Fruit fly (Drosophila melanogaster): ENCODE data around the gene Oatp33Ea.

The Oatp33Ea gene

dm6 chr2L:12493771-12494317 is 48.1 kb upstream of the Oatp33Ea start (continued):
- TF ChIP-seq pfk (GFP tag; optimal IDR thresholded peaks at IDR 0.05), result no peak
- no peak for TF ChIP-seq CG17361 (GFP tag; IDR thresholded peaks at IDR 0.05)
- TF ChIP-seq CG9609 (GFP tag; optimal IDR thresholded peaks at IDR 0.05), result no peak
- no peak for TF ChIP-seq CG7357 (GFP tag; IDR thresholded peaks at IDR 0.05)
- no peak for TF ChIP-seq Atf3 (GFP tag; optimal IDR thresholded peaks at IDR 0.05)
- TF ChIP-seq sd (tag; optimal IDR thresholded peaks at IDR 0.05), result peak; percentile 12
- peak; percentile 59 for TF ChIP-seq CG18599 (GFP tag; optimal IDR thresholded peaks at IDR 0.05)
- TF ChIP-seq CG3847 (GFP tag; IDR thresholded peaks at IDR 0.05), result no peak
- TF ChIP-seq CG10209 (GFP tag; optimal IDR thresholded peaks at IDR 0.05), result peak; percentile 31
- TF ChIP-seq btn (GFP tag; optimal IDR thresholded peaks at IDR 0.05), result no peak
- no peak for TF ChIP-seq seq (GFP tag; IDR thresholded peaks at IDR 0.05)
- no peak for TF ChIP-seq sim (GFP tag; IDR thresholded peaks at IDR 0.05)
- peak; percentile 48 for TF ChIP-seq Hmr (GFP tag; optimal IDR thresholded peaks at IDR 0.05)
- TF ChIP-seq CG11504 (tag; optimal IDR thresholded peaks at IDR 0.05), result no peak
- TF ChIP-seq ranshi (GFP tag; IDR thresholded peaks at IDR 0.05), result 0 out of 2 replicates have a peak, but pooled peaks have one; percentile 14
- peak; percentile 46 for TF ChIP-seq cwo (GFP tag; optimal IDR thresholded peaks at IDR 0.05)
- no peak for TF ChIP-seq YL-1 (GFP tag; optimal IDR thresholded peaks at IDR 0.05)
- no peak for TF ChIP-seq CG16815 (GFP tag; optimal IDR thresholded peaks at IDR 0.05)
- TF ChIP-seq CG1233 (GFP tag; optimal IDR thresholded peaks at IDR 0.05), result peak; percentile 17
- no peak for TF ChIP-seq CG11093 (GFP tag; IDR thresholded peaks at IDR 0.05)
- TF ChIP-seq grau (tag; optimal IDR thresholded peaks at IDR 0.05), result peak; percentile 31
- no peak for TF ChIP-seq croc (GFP tag; conservative IDR thresholded peaks at IDR 0.05)
- no peak for TF ChIP-seq bcd (GFP tag; optimal IDR thresholded peaks at IDR 0.05)
- TF ChIP-seq CG32772 (GFP tag; IDR thresholded peaks at IDR 0.05), result peak; percentile 88
- TF ChIP-seq Lim3 (GFP tag; IDR thresholded peaks at IDR 0.05), result no peak
- TF ChIP-seq jumu (GFP tag; optimal IDR thresholded peaks at IDR 0.05), result no peak
- TF ChIP-seq lbe (GFP tag; optimal IDR thresholded peaks at IDR 0.05), result no peak
- TF ChIP-seq CG4617 (GFP tag; optimal IDR thresholded peaks at IDR 0.05; ENCODE audit: borderline replicate concordance), result no peak

DNA sequence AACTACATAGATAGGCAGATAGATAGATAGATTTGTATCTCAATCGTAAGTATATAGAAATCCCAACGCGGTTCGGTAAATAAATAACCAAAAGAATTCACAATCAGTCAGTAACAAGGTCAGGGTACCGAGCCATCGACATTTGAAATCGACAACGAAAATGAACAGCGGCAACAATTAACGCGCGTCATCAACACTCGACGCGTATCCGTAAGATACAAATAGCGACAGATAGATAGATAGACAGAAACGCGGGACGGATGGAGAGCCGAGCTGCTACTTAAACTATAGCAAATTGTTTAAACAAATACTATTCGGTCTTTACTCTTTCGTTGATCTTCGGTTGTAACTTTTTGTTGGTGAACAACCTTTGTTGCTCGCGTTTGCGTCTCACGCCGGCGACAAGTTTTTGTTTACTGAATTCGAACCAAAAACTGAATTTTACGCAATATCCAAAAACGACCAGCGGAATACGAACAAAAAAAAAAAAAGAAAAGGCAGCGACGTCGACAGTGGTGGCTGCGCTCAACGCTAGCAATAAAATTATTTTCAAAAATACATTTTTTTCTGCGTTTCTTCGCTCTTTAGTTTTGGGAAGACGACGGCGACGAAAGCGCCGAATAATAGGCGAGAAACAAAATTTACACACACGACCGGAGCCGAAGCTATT is 47.5 kb upstream of the Oatp33Ea start:
- TF ChIP-seq HLH3B (GFP tag; IDR thresholded peaks at IDR 0.05) (0 out of 2 replicates have a peak, but pooled peaks have one; percentile 12), CG6765 (GFP tag; optimal IDR thresholded peaks at IDR 0.05) (peak; percentile 25), CG10543 (GFP tag; optimal IDR thresholded peaks at IDR 0.05) (peak; percentile 67), bowl (GFP tag; IDR thresholded peaks at IDR 0.05) (no peak; the same call in 1 of the 2 replicates), otp (GFP tag; IDR thresholded peaks at IDR 0.05) (peak; percentile 54; the same call in 1 of the 3 replicates), sd (tag; optimal IDR thresholded peaks at IDR 0.05) (peak; percentile 80), Adf1 (GFP tag; IDR thresholded peaks at IDR 0.05) (peak; percentile 79), CG10431 (GFP tag; optimal IDR thresholded peaks at IDR 0.05) (peak; percentile 24), hb (GFP tag; IDR thresholded peaks at IDR 0.05; ENCODE audit: partially characterized antibody) (no peak), Bgb (GFP tag; IDR thresholded peaks at IDR 0.05; ENCODE audit: partially characterized antibody) (no peak; the same call in 1 of the 2 replicates), CG13296 (GFP tag; optimal IDR thresholded peaks at IDR 0.05) (no peak), Deaf1 (tag; optimal IDR thresholded peaks at IDR 0.05) (peak; percentile 93), CG7357 (GFP tag; IDR thresholded peaks at IDR 0.05) (no peak), CG1602 (GFP tag; optimal IDR thresholded peaks at IDR 0.05) (no peak), CG10147 (GFP tag; optimal IDR thresholded peaks at IDR 0.05) (no peak), E2f2 (GFP tag; IDR thresholded peaks at IDR 0.05) (0 out of 2 replicates have a peak, but pooled peaks have one; percentile 8), vnd (GFP tag; IDR thresholded peaks at IDR 0.05; ENCODE audit: partially characterized antibody) (no peak), hkb (optimal IDR thresholded peaks at IDR 0.05) (no peak), hkb (GFP tag; IDR thresholded peaks at IDR 0.05) (peak; percentile 43; the same call in 1 of the 2 replicates), CG9727 (GFP tag; optimal IDR thresholded peaks at IDR 0.05) (no peak), Pdp1 (GFP tag; optimal IDR thresholded peaks at IDR 0.05) (peak in 1 of 2 experiments; percentile 40), Taf1 (GFP tag; IDR thresholded peaks at IDR 0.05) (no peak), ind (GFP tag; optimal IDR thresholded peaks at IDR 0.05) (no peak), ftz-f1 (GFP tag; optimal IDR thresholded peaks at IDR 0.05) (peak; percentile 39)
